Fruit fly (Drosophila melanogaster): ENCODE data around the gene CG4194.

The CG4194 gene

dm6 chrX:2071878-2072817 lies 3.8 kb downstream of the CG4194 start, which contains the start of gene Rtca (continued):
- TF ChIP-seq Hmr (GFP tag; optimal IDR thresholded peaks at IDR 0.05) = peak; percentile 84
- TF ChIP-seq jigr1 (GFP tag; IDR thresholded peaks at IDR 0.05) = no peak
- peak; percentile 55 for TF ChIP-seq shn (GFP tag; optimal IDR thresholded peaks at IDR 0.05)
- TF ChIP-seq Bteb2 (GFP tag; optimal IDR thresholded peaks at IDR 0.05) = peak; percentile 52
- TF ChIP-seq Lim3 (GFP tag; IDR thresholded peaks at IDR 0.05) = no peak
- no peak for TF ChIP-seq hb (GFP tag; IDR thresholded peaks at IDR 0.05; ENCODE audit: partially characterized antibody)
- TF ChIP-seq H15 (GFP tag; IDR thresholded peaks at IDR 0.05) = peak; percentile 44; the same call in 1 of the 3 replicates
- TF ChIP-seq lbe (GFP tag; optimal IDR thresholded peaks at IDR 0.05) = peak; percentile 35
- peak; percentile 39 for TF ChIP-seq CG4854 (GFP tag; optimal IDR thresholded peaks at IDR 0.05)
- TF ChIP-seq CG7745 (tag; optimal IDR thresholded peaks at IDR 0.05) = no peak
- TF ChIP-seq CG34224 (GFP tag; IDR thresholded peaks at IDR 0.05; ENCODE audit: partially characterized antibody) = 0 out of 3 replicates have a peak, but pooled peaks have one; percentile 16
- peak; percentile 74 for TF ChIP-seq sd (tag; optimal IDR thresholded peaks at IDR 0.05)
- TF ChIP-seq ato (GFP tag; IDR thresholded peaks at IDR 0.05; ENCODE audit: partially characterized antibody) = no peak
- peak; percentile 68 for TF ChIP-seq Atf6 (GFP tag; IDR thresholded peaks at IDR 0.05)
- TF ChIP-seq HLH4C (GFP tag; IDR thresholded peaks at IDR 0.05; ENCODE audit: partially characterized antibody) = no peak
- peak; percentile 82 for TF ChIP-seq dysf (GFP tag; IDR thresholded peaks at IDR 0.05)
- TF ChIP-seq kay (GFP tag; optimal IDR thresholded peaks at IDR 0.05) = peak; percentile 20
- TF ChIP-seq CG2712 (tag; optimal IDR thresholded peaks at IDR 0.05) = peak; percentile 53
- peak; percentile 73 for TF ChIP-seq CG15514 (GFP tag; optimal IDR thresholded peaks at IDR 0.05)
- no peak for TF ChIP-seq CG11398 (GFP tag; optimal IDR thresholded peaks at IDR 0.05)
- TF ChIP-seq dm (GFP tag; optimal IDR thresholded peaks at IDR 0.05) = no peak
- TF ChIP-seq HLHmδ (GFP tag; optimal IDR thresholded peaks at IDR 0.05) = peak; percentile 13
- peak; percentile 30 for TF ChIP-seq sug (tag; optimal IDR thresholded peaks at IDR 0.05)
- peak; percentile 46 for TF ChIP-seq pb (GFP tag; optimal IDR thresholded peaks at IDR 0.05)
- peak in 1 of 2 experiments; percentile 17 for TF ChIP-seq tll (GFP tag; optimal IDR thresholded peaks at IDR 0.05)
- TF ChIP-seq CG3838 (GFP tag; optimal IDR thresholded peaks at IDR 0.05) = no peak
- TF ChIP-seq Scr (GFP tag; IDR thresholded peaks at IDR 0.05; ENCODE audit: partially characterized antibody) = no peak
- TF ChIP-seq amos (GFP tag; IDR thresholded peaks at IDR 0.05; ENCODE audit: partially characterized antibody) = peak; percentile 23; the same call in 1 of the 2 replicates
- TF ChIP-seq tna (GFP tag; IDR thresholded peaks at IDR 0.05; ENCODE audit: partially characterized antibody) = no peak
- peak; percentile 74 for TF ChIP-seq CG7786 (GFP tag; optimal IDR thresholded peaks at IDR 0.05)
- peak; percentile 51 for TF ChIP-seq CG16863 (GFP tag; optimal IDR thresholded peaks at IDR 0.05)
- TF ChIP-seq sisA (GFP tag; IDR thresholded peaks at IDR 0.05) = peak; percentile 65
- TF ChIP-seq CG12219 (GFP tag; optimal IDR thresholded peaks at IDR 0.05) = peak; percentile 55
- TF ChIP-seq ash1 (GFP tag; optimal IDR thresholded peaks at IDR 0.05) = no peak
- TF ChIP-seq CG6791 (GFP tag; IDR thresholded peaks at IDR 0.05; ENCODE audit: partially characterized antibody) = no peak
- TF ChIP-seq ind (GFP tag; optimal IDR thresholded peaks at IDR 0.05) = peak; percentile 77
- TF ChIP-seq sima (GFP tag; optimal IDR thresholded peaks at IDR 0.05) = peak; percentile 2
- peak; percentile 64 for TF ChIP-seq CG10979 (tag; optimal IDR thresholded peaks at IDR 0.05)
- peak; percentile 60 for TF ChIP-seq Dek (tag; optimal IDR thresholded peaks at IDR 0.05)
- TF ChIP-seq crc (GFP tag; optimal IDR thresholded peaks at IDR 0.05) = peak; percentile 47
- TF ChIP-seq onecut (GFP tag; IDR thresholded peaks at IDR 0.05) = peak; percentile 52
- TF ChIP-seq Stat92E (GFP tag; optimal IDR thresholded peaks at IDR 0.05) = no peak
- TF ChIP-seq C15 (GFP tag; IDR thresholded peaks at IDR 0.05) = peak; percentile 32; the same call in 1 of the 3 replicates
- peak; percentile 37 for TF ChIP-seq Abd-B (GFP tag; optimal IDR thresholded peaks at IDR 0.05)
- TF ChIP-seq pzg (GFP tag; optimal IDR thresholded peaks at IDR 0.05) = peak; percentile 0
- peak; percentile 68 for TF ChIP-seq Aef1 (GFP tag; IDR thresholded peaks at IDR 0.05)
- TF ChIP-seq Deaf1 (tag; optimal IDR thresholded peaks at IDR 0.05) = peak; percentile 92
